Fruit fly (Drosophila melanogaster): ENCODE measurements around the gene Dysb.
A peak's percentile ranks its signal among the peaks of the same experiment; 100 is the strongest.

Gene Dysb

dm6 chr3L:18867521-18867920, at the start of gene Dysb (continued):
- TF ChIP-seq Blimp-1 (GFP tag; optimal IDR thresholded peaks at IDR 0.05), result peak; percentile 88
- TF ChIP-seq CG14667 (GFP tag; IDR thresholded peaks at IDR 0.05), result no peak; the same call in 1 of the 2 replicates
- TF ChIP-seq CG4707 (GFP tag; optimal IDR thresholded peaks at IDR 0.05), result peak; percentile 76
- peak in 1 of 3 experiments; percentile 68 for TF ChIP-seq Stat92E (GFP tag; optimal IDR thresholded peaks at IDR 0.05)
- no peak for TF ChIP-seq CG8089 (GFP tag; optimal IDR thresholded peaks at IDR 0.05)
- peak; percentile 86 for TF ChIP-seq tin (GFP tag; optimal IDR thresholded peaks at IDR 0.05)
- TF ChIP-seq kni (GFP tag; optimal IDR thresholded peaks at IDR 0.05), result peak; percentile 70
- no peak for TF ChIP-seq dan (GFP tag; IDR thresholded peaks at IDR 0.05)
- peak; percentile 75 for TF ChIP-seq gsb (GFP tag; IDR thresholded peaks at IDR 0.05)
- TF ChIP-seq sim (GFP tag; IDR thresholded peaks at IDR 0.05), result peak; percentile 72
- TF ChIP-seq inv (GFP tag; IDR thresholded peaks at IDR 0.05; ENCODE audit: partially characterized antibody), result no peak
- peak; percentile 78 for TF ChIP-seq CG13775 (GFP tag; optimal IDR thresholded peaks at IDR 0.05)
- peak; percentile 97 for TF ChIP-seq row (GFP tag; IDR thresholded peaks at IDR 0.05)
- TF ChIP-seq CG13424 (tag; optimal IDR thresholded peaks at IDR 0.05), result peak; percentile 89
- no peak for TF ChIP-seq Ets65A (GFP tag)
- TF ChIP-seq CG2875 (GFP tag; optimal IDR thresholded peaks at IDR 0.05), result peak; percentile 82
- peak; percentile 9 for TF ChIP-seq NK7.1 (GFP tag; optimal IDR thresholded peaks at IDR 0.05)
- no peak for TF ChIP-seq repo (GFP tag; optimal IDR thresholded peaks at IDR 0.05)
- peak; percentile 93 for TF ChIP-seq zfh1 (GFP tag; IDR thresholded peaks at IDR 0.05)
- no peak for TF ChIP-seq amos (GFP tag; IDR thresholded peaks at IDR 0.05; ENCODE audit: partially characterized antibody)
- peak; percentile 78 for TF ChIP-seq Aef1 (GFP tag; IDR thresholded peaks at IDR 0.05)
- TF ChIP-seq CG13894 (tag; optimal IDR thresholded peaks at IDR 0.05), result peak; percentile 85
- TF ChIP-seq Gug (GFP tag; IDR thresholded peaks at IDR 0.05), result peak; percentile 90
- TF ChIP-seq cas (GFP tag; IDR thresholded peaks at IDR 0.05), result peak; percentile 84
- TF ChIP-seq Oaz (GFP tag; IDR thresholded peaks at IDR 0.05), result peak; percentile 81
- peak; percentile 89 for TF ChIP-seq CG7556 (GFP tag; optimal IDR thresholded peaks at IDR 0.05)
- TF ChIP-seq jigr1 (GFP tag; IDR thresholded peaks at IDR 0.05), result peak; percentile 12; the same call in 1 of the 3 replicates
- TF ChIP-seq lab (GFP tag; optimal IDR thresholded peaks at IDR 0.05), result peak; percentile 95
- peak; percentile 48; the same call in 1 of the 2 replicates for TF ChIP-seq Poxn (GFP tag; IDR thresholded peaks at IDR 0.05)
- TF ChIP-seq pnt (GFP tag; optimal IDR thresholded peaks at IDR 0.05), result peak; percentile 34
- TF ChIP-seq Hr78 (GFP tag; optimal IDR thresholded peaks at IDR 0.05), result peak in 1 of 2 experiments; percentile 56
- TF ChIP-seq Hr51 (GFP tag; optimal IDR thresholded peaks at IDR 0.05), result peak; percentile 33 to 91
- no peak for TF ChIP-seq vnd (GFP tag; IDR thresholded peaks at IDR 0.05; ENCODE audit: partially characterized antibody)
- TF ChIP-seq CG12219 (GFP tag; optimal IDR thresholded peaks at IDR 0.05), result peak; percentile 77
- TF ChIP-seq Sry-δ (GFP tag; optimal IDR thresholded peaks at IDR 0.05), result no peak
- peak; percentile 88 for TF ChIP-seq caup (GFP tag; optimal IDR thresholded peaks at IDR 0.05; ENCODE audit: severe bottlenecking)
- TF ChIP-seq MESR4 (GFP tag; optimal IDR thresholded peaks at IDR 0.05), result peak; percentile 51
- TF ChIP-seq usp (GFP tag; optimal IDR thresholded peaks at IDR 0.05), result no peak
- TF ChIP-seq cwo (GFP tag; optimal IDR thresholded peaks at IDR 0.05), result peak; percentile 85
- TF ChIP-seq CG10147 (GFP tag; optimal IDR thresholded peaks at IDR 0.05), result peak; percentile 81
- TF ChIP-seq Abd-B (GFP tag; optimal IDR thresholded peaks at IDR 0.05), result peak; percentile 70
- TF ChIP-seq ase (GFP tag; IDR thresholded peaks at IDR 0.05), result peak; percentile 80; the same call in 2 of the 3 replicates
- no peak for TF ChIP-seq p53 (GFP tag; optimal IDR thresholded peaks at IDR 0.05)
- peak; percentile 53 for TF ChIP-seq Atf-2 (GFP tag; optimal IDR thresholded peaks at IDR 0.05)
- TF ChIP-seq CG11247 (GFP tag; IDR thresholded peaks at IDR 0.05), result peak; percentile 89
- peak; percentile 91 for TF ChIP-seq Fer3 (tag; optimal IDR thresholded peaks at IDR 0.05)
- peak; percentile 92 for TF ChIP-seq CG12391 (tag; optimal IDR thresholded peaks at IDR 0.05)
- peak; percentile 83 for TF ChIP-seq CG6254 (GFP tag; optimal IDR thresholded peaks at IDR 0.05)
- peak; percentile 95 for TF ChIP-seq ci (GFP tag; IDR thresholded peaks at IDR 0.05)
